Worm (Caenorhabditis elegans): ENCODE measurements around the gene fbxl-1.

fbxl-1 gene

ce11 chrIII:8268296-8268695 is 40.7 kb downstream of the fbxl-1 start, which contains the start of the genes F09G8.7 and crn-7:
Gene F09G8.7, minus strand, starts transcription at chrIII:8268355.
Gene crn-7, plus strand, starts transcription at chrIII:8268531.
- peak; percentile 61 for TF ChIP-seq pha-4 (tag; optimal IDR thresholded peaks at IDR 0.05)
- TF ChIP-seq pqm-1 (tag; optimal IDR thresholded peaks at IDR 0.05) = no peak
- TF ChIP-seq sea-2 (GFP tag; optimal IDR thresholded peaks at IDR 0.05) = no peak
- TF ChIP-seq fkh-10 (GFP tag; optimal IDR thresholded peaks at IDR 0.05) = no peak
- no peak for TF ChIP-seq ceh-28 (tag; optimal IDR thresholded peaks at IDR 0.05)
- TF ChIP-seq ama-1 (optimal IDR thresholded peaks at IDR 0.05) = no peak
- TF ChIP-seq daf-12 (tag; optimal IDR thresholded peaks at IDR 0.05) = no peak
- no peak for TF ChIP-seq nhr-28 (tag; optimal IDR thresholded peaks at IDR 0.05)
- TF ChIP-seq nhr-23 (tag; optimal IDR thresholded peaks at IDR 0.05) = peak; percentile 42
- no peak for TF ChIP-seq skn-1 (tag; optimal IDR thresholded peaks at IDR 0.05)
- no peak for TF ChIP-seq lsy-12 (tag; optimal IDR thresholded peaks at IDR 0.05)
- no peak for TF ChIP-seq elt-3 (tag; optimal IDR thresholded peaks at IDR 0.05)
- TF ChIP-seq mml-1 (tag; optimal IDR thresholded peaks at IDR 0.05) = no peak
- no peak for TF ChIP-seq ceh-16 (tag; optimal IDR thresholded peaks at IDR 0.05)
- TF ChIP-seq tbx-2 (tag; optimal IDR thresholded peaks at IDR 0.05) = no peak
- no peak for TF ChIP-seq egl-5 (tag; optimal IDR thresholded peaks at IDR 0.05)
- no peak for TF ChIP-seq zag-1 (tag; optimal IDR thresholded peaks at IDR 0.05)
- no peak for TF ChIP-seq nhr-43 (tag; optimal IDR thresholded peaks at IDR 0.05; ENCODE audit: poor library complexity, severe bottlenecking)
- TF ChIP-seq lin-15B (tag; optimal IDR thresholded peaks at IDR 0.05) = peak; percentile 71
- no peak for TF ChIP-seq eor-1 (tag; optimal IDR thresholded peaks at IDR 0.05)
- no peak for TF ChIP-seq egl-27 (tag; optimal IDR thresholded peaks at IDR 0.05)
- TF ChIP-seq nhr-12 (tag; optimal IDR thresholded peaks at IDR 0.05) = no peak
- TF ChIP-seq nhr-25 (tag; optimal IDR thresholded peaks at IDR 0.05) = peak; percentile 9
- TF ChIP-seq aly-2 (tag; optimal IDR thresholded peaks at IDR 0.05) = no peak
- TF ChIP-seq ztf-4 (tag; optimal IDR thresholded peaks at IDR 0.05) = no peak
- TF ChIP-seq elt-2 (tag; optimal IDR thresholded peaks at IDR 0.05) = no peak
- TF ChIP-seq unc-62 (GFP tag; optimal IDR thresholded peaks at IDR 0.05) = no peak
- peak; percentile 26 for TF ChIP-seq snpc-4 (tag; optimal IDR thresholded peaks at IDR 0.05)
- no peak for TF ChIP-seq lin-39 (tag; optimal IDR thresholded peaks at IDR 0.05)
- TF ChIP-seq nhr-77 (tag; optimal IDR thresholded peaks at IDR 0.05) = no peak
- TF ChIP-seq mdl-1 (tag; optimal IDR thresholded peaks at IDR 0.05) = no peak
- TF ChIP-seq nfya-1 (tag; optimal IDR thresholded peaks at IDR 0.05; ENCODE audit: insufficient read depth) = peak; percentile 51
- TF ChIP-seq fkh-2 (tag; optimal IDR thresholded peaks at IDR 0.05) = no peak
- no peak for TF ChIP-seq nhr-237 (tag; optimal IDR thresholded peaks at IDR 0.05)
- TF ChIP-seq unc-39 (tag; optimal IDR thresholded peaks at IDR 0.05) = no peak

ce11 chrIII:8271676-8272225 is 44.1 kb downstream of the fbxl-1 start, which contains the start of the genes mps-4 and F09G8.10:
Gene mps-4, minus strand, starts transcription at chrIII:8271776.
Gene F09G8.10, minus strand, starts transcription at chrIII:8272175.
- TF ChIP-seq lin-39 (tag; optimal IDR thresholded peaks at IDR 0.05) = no peak
- no peak for TF ChIP-seq ceh-82 (tag; optimal IDR thresholded peaks at IDR 0.05)
- no peak for TF ChIP-seq unc-39 (tag; optimal IDR thresholded peaks at IDR 0.05)
- no peak for TF ChIP-seq ama-1 (optimal IDR thresholded peaks at IDR 0.05)
- TF ChIP-seq nhr-77 (tag; optimal IDR thresholded peaks at IDR 0.05) = no peak
- TF ChIP-seq jun-1 (tag; optimal IDR thresholded peaks at IDR 0.05) = no peak
- TF ChIP-seq R02D3.7 (tag; optimal IDR thresholded peaks at IDR 0.05) = no peak
- TF ChIP-seq nhr-23 (tag; optimal IDR thresholded peaks at IDR 0.05) = no peak
- TF ChIP-seq tbx-2 (tag; optimal IDR thresholded peaks at IDR 0.05) = no peak
- no peak for TF ChIP-seq snpc-4 (tag; optimal IDR thresholded peaks at IDR 0.05)
- TF ChIP-seq lsy-12 (tag; optimal IDR thresholded peaks at IDR 0.05) = no peak
- no peak for TF ChIP-seq nhr-67 (tag; optimal IDR thresholded peaks at IDR 0.05)

ce11 chrIII:8275871-8276270 is 48.2 kb downstream of the fbxl-1 start, which contains the start of gene clec-160:
Gene clec-160, minus strand, starts transcription at chrIII:8275971.
- TF ChIP-seq R02D3.7 (tag; optimal IDR thresholded peaks at IDR 0.05) = no peak
- TF ChIP-seq elt-2 (tag; optimal IDR thresholded peaks at IDR 0.05) = peak; percentile 6

Data from whole organism, L3 larva.